Fruit fly (Drosophila melanogaster) whole organism, embryonic: ENCODE measurements around the gene RpL35.

Experiments
- Aef1 ChIP-seq: fragments of 200-800 bp; sonication (Bioruptor generic); IDR thresholded peaks from 3 replicates; pipeline ENCODE4 v1.3.6; 2022; ENCODE audit warnings: missing biosample characterization, missing genetic modification characterization
- BtbVII ChIP-seq: fragments of 200-800 bp; sonication (Bioruptor generic); optimal IDR thresholded peaks from 3 replicates; lab custom pipeline; 2017; ENCODE audit warnings: missing biosample characterization, mild to moderate bottlenecking, missing genetic modification characterization
- Bteb2 ChIP-seq: fragments of 200-800 bp; sonication (Bioruptor generic); optimal IDR thresholded peaks from 2 replicates; lab custom pipeline; 2016; ENCODE audit warnings: missing biosample characterization, missing genetic modification characterization
- CG11093 ChIP-seq: fragments of 200-800 bp; sonication (Bioruptor generic); IDR thresholded peaks from 3 replicates; pipeline ENCODE4 v1.3.6; 2022; ENCODE audit warnings: missing biosample characterization, missing genetic modification characterization
- CG11504 ChIP-seq: fragments of 200-800 bp; sonication (Bioruptor generic); optimal IDR thresholded peaks from 3 replicates; lab custom pipeline; 2019; ENCODE audit warnings: missing biosample characterization, mild to moderate bottlenecking, missing genetic modification characterization, moderate library complexity
- CG11560 ChIP-seq: fragments of 200-800 bp; sonication (Bioruptor generic); IDR thresholded peaks from 3 replicates; pipeline ENCODE4 v1.3.6; 2022; ENCODE audit warnings: missing biosample characterization, missing genetic modification characterization
- CG14441 ChIP-seq: fragments of 200-800 bp; sonication (Bioruptor generic); IDR thresholded peaks from 2 replicates; pipeline ENCODE4 v1.3.6; 2022; ENCODE audit warnings: missing biosample characterization, missing genetic modification characterization
- CG17359 ChIP-seq: fragments of 200-800 bp; sonication (Bioruptor generic); optimal IDR thresholded peaks from 3 replicates; lab custom pipeline; 2018; ENCODE audit warnings: missing biosample characterization, mild to moderate bottlenecking, missing genetic modification characterization, moderate library complexity
- CG17568 ChIP-seq: fragments of 200-800 bp; sonication (Bioruptor generic); optimal IDR thresholded peaks from 2 replicates; lab custom pipeline; 2018; ENCODE audit warnings: missing biosample characterization, mild to moderate bottlenecking, missing genetic modification characterization, moderate library complexity
- CG2678 ChIP-seq: fragments of 200-800 bp; sonication (Bioruptor generic); optimal IDR thresholded peaks from 3 replicates; lab custom pipeline; 2019; ENCODE audit warnings: missing biosample characterization, mild to moderate bottlenecking, missing genetic modification characterization, moderate library complexity
- CG31224 ChIP-seq: fragments of 200-800 bp; sonication (Bioruptor generic); IDR thresholded peaks from 2 replicates; pipeline ENCODE4 v1.3.6; 2022; ENCODE audit warnings: missing biosample characterization, missing genetic modification characterization
- CG42726 ChIP-seq: fragments of 200-800 bp; sonication (Bioruptor generic); IDR thresholded peaks from 2 replicates; pipeline ENCODE4 v1.3.6; 2022; ENCODE audit warnings: missing biosample characterization, missing genetic modification characterization; ENCODE audit not compliant: partially characterized antibody
- CG8359 ChIP-seq: fragments of 200-800 bp; sonication (Bioruptor generic); optimal IDR thresholded peaks from 2 replicates; lab custom pipeline; 2017; ENCODE audit warnings: missing biosample characterization, mild to moderate bottlenecking, missing genetic modification characterization, borderline replicate concordance
- CG9876 ChIP-seq: fragments of 200-800 bp; sonication (Bioruptor generic); optimal IDR thresholded peaks from 2 replicates; lab custom pipeline; 2016; ENCODE audit warnings: missing biosample characterization, missing genetic modification characterization
- D19B ChIP-seq: fragments of 200-800 bp; sonication (Bioruptor generic); optimal IDR thresholded peaks from 2 replicates; lab custom pipeline; 2017; ENCODE audit warnings: missing biosample characterization, mild to moderate bottlenecking, missing genetic modification characterization
- Dref ChIP-seq: fragments of 200-800 bp; sonication (Bioruptor generic); IDR thresholded peaks from 2 replicates; pipeline ENCODE4 v1.3.6; 2022; ENCODE audit warnings: missing biosample characterization, missing genetic modification characterization
- Drgx ChIP-seq: fragments of 200-800 bp; sonication (Bioruptor generic); IDR thresholded peaks from 2 replicates; pipeline ENCODE4 v1.3.6; 2022; ENCODE audit warnings: missing biosample characterization, missing genetic modification characterization
- Lim3 ChIP-seq: fragments of 200-800 bp; sonication (Bioruptor generic); IDR thresholded peaks from 2 replicates; pipeline ENCODE4 v1.3.6; 2022; ENCODE audit warnings: missing biosample characterization, missing genetic modification characterization
- Max ChIP-seq: fragments of 200-800 bp; sonication (Bioruptor generic); optimal IDR thresholded peaks from 2 replicates; lab custom pipeline; 2016; ENCODE audit warnings: missing biosample characterization, mild to moderate bottlenecking, missing genetic modification characterization
- Med ChIP-seq: fragments of 200-800 bp; sonication (Bioruptor generic); peaks from one replicate; lab custom pipeline; 2016; ENCODE audit warnings: missing biosample characterization, missing genetic modification characterization, mild to moderate bottlenecking, inconsistent platforms, moderate library complexity
- Nf-YC ChIP-seq: fragments of 200-800 bp; optimal IDR thresholded peaks from 3 replicates; lab custom pipeline; 2019; ENCODE audit warnings: missing biosample characterization, mild to moderate bottlenecking, missing genetic modification characterization, moderate library complexity
- Rfx ChIP-seq: fragments of 200-800 bp; sonication (Bioruptor generic); IDR thresholded peaks from 2 replicates; pipeline ENCODE4 v1.3.6; 2022; ENCODE audit warnings: missing biosample characterization, missing genetic modification characterization
- Scr ChIP-seq: fragments of 200-800 bp; sonication (Bioruptor generic); IDR thresholded peaks from 2 replicates; pipeline ENCODE4 v1.3.6; 2022; ENCODE audit warnings: missing biosample characterization, missing genetic modification characterization; ENCODE audit not compliant: partially characterized antibody
- Trl ChIP-seq, 3 experiments: fragments of >200 bp in 2 of 3; fragments of 200-800 bp in 1 of 3; sonication (Bioruptor generic) in 1 of 3; optimal IDR thresholded peaks; 2 replicates in 1 of 3; 3 replicates in 2 of 3; lab custom pipeline; 2016 to 2017; ENCODE audit warnings: missing biosample characterization in 1 of 3, missing genetic modification characterization in 1 of 3
- ato ChIP-seq: fragments of 200-800 bp; sonication (Bioruptor generic); IDR thresholded peaks from 2 replicates; pipeline ENCODE4 v1.3.6; 2022; ENCODE audit warnings: missing biosample characterization, missing genetic modification characterization; ENCODE audit not compliant: partially characterized antibody
- bowl ChIP-seq: fragments of 200-800 bp; sonication (Bioruptor generic); IDR thresholded peaks from 2 replicates; pipeline ENCODE4 v1.3.6; 2022; ENCODE audit warnings: missing biosample characterization, missing genetic modification characterization
- btn ChIP-seq: fragments of 200-800 bp; sonication (Bioruptor generic); optimal IDR thresholded peaks from 2 replicates; lab custom pipeline; 2016; ENCODE audit warnings: missing biosample characterization, missing genetic modification characterization
- crp ChIP-seq, 2 experiments: fragments of 200-800 bp; sonication (Bioruptor generic); optimal IDR thresholded peaks; 2 replicates in 1 of 2; 3 replicates in 1 of 2; lab custom pipeline; 2017; ENCODE audit warnings: missing biosample characterization in 2 of 2, missing genetic modification characterization in 2 of 2, mild to moderate bottlenecking in 1 of 2, moderate library complexity in 1 of 2
- dysf ChIP-seq: fragments of 200-800 bp; sonication (Bioruptor generic); IDR thresholded peaks from 3 replicates; pipeline ENCODE4 v1.3.6; 2022; ENCODE audit warnings: missing biosample characterization, missing genetic modification characterization
- emc ChIP-seq: fragments of 200-800 bp; sonication (Bioruptor generic); optimal IDR thresholded peaks from 2 replicates; lab custom pipeline; 2016; ENCODE audit warnings: missing biosample characterization, missing genetic modification characterization
- hb ChIP-seq: fragments of 200-800 bp; sonication (Bioruptor generic); IDR thresholded peaks from 3 replicates; pipeline ENCODE4 v1.3.6; 2022; ENCODE audit warnings: missing biosample characterization, missing genetic modification characterization; ENCODE audit not compliant: partially characterized antibody
- kni ChIP-seq: fragments of 200-800 bp; sonication (Bioruptor generic); optimal IDR thresholded peaks from 3 replicates; lab custom pipeline; 2017; ENCODE audit warnings: mild to moderate bottlenecking, missing biosample characterization, missing genetic modification reagents, missing genetic modification characterization
- mld ChIP-seq: fragments of 200-800 bp; sonication (Bioruptor generic); IDR thresholded peaks from 3 replicates; pipeline ENCODE4 v1.3.6; 2022; ENCODE audit warnings: missing biosample characterization, missing genetic modification characterization; ENCODE audit not compliant: partially characterized antibody
- nau ChIP-seq: fragments of 200-800 bp; sonication (Bioruptor generic); optimal IDR thresholded peaks from 3 replicates; lab custom pipeline; 2017; ENCODE audit warnings: missing biosample characterization, mild to moderate bottlenecking, missing genetic modification characterization, missing genetic modification reagents
- nerfin-2 ChIP-seq: fragments of 200-800 bp; sonication (Bioruptor generic); IDR thresholded peaks from 2 replicates; pipeline ENCODE4 v1.3.6; 2022; ENCODE audit warnings: missing biosample characterization, missing genetic modification characterization; ENCODE audit not compliant: partially characterized antibody
- pb ChIP-seq: fragments of 200-800 bp; sonication (Bioruptor generic); optimal IDR thresholded peaks from 3 replicates; lab custom pipeline; 2016; ENCODE audit warnings: missing biosample characterization, missing genetic modification characterization
- prd ChIP-seq, 3 experiments: fragments of >200 bp in 2 of 3; fragments of 200-800 bp in 1 of 3; sonication (Bioruptor generic) in 1 of 3; optimal IDR thresholded peaks in 2 of 3; IDR thresholded peaks in 1 of 3; 2 replicates in 2 of 3; 3 replicates in 1 of 3; pipeline versions ENCODE4 v1.3.6 to Lab custom; 2017 to 2022; ENCODE audit warnings: missing biosample characterization in 1 of 3, missing genetic modification characterization in 1 of 3
- ranshi ChIP-seq: fragments of 200-800 bp; sonication (Bioruptor generic); IDR thresholded peaks from 2 replicates; pipeline ENCODE4 v1.3.6; 2022; ENCODE audit warnings: missing biosample characterization, missing genetic modification characterization
- row ChIP-seq: fragments of 200-800 bp; sonication (Bioruptor generic); IDR thresholded peaks from 3 replicates; pipeline ENCODE4 v1.3.6; 2022; ENCODE audit warnings: missing biosample characterization, missing genetic modification characterization
- sc ChIP-seq, 3 experiments: fragments of >200 bp in 2 of 3; fragments of 200-800 bp in 1 of 3; sonication (Bioruptor generic) in 1 of 3; optimal IDR thresholded peaks; 2 replicates in 2 of 3; 3 replicates in 1 of 3; lab custom pipeline; 2017; ENCODE audit warnings: mild to moderate bottlenecking in 1 of 3, missing biosample characterization in 1 of 3, missing genetic modification characterization in 1 of 3, missing genetic modification reagents in 1 of 3
- sens ChIP-seq: fragments of 200-800 bp; sonication (Bioruptor generic); peaks from one replicate; lab custom pipeline; 2016; ENCODE audit warnings: missing biosample characterization, missing genetic modification characterization
- sima ChIP-seq: fragments of 200-800 bp; sonication (Bioruptor generic); optimal IDR thresholded peaks from 2 replicates; lab custom pipeline; 2016; ENCODE audit warnings: missing biosample characterization, missing genetic modification characterization
- stc ChIP-seq: fragments of 200-800 bp; sonication (Bioruptor generic); IDR thresholded peaks from 2 replicates; pipeline ENCODE4 v1.3.6; 2022; ENCODE audit warnings: missing biosample characterization, missing genetic modification characterization
- zen2 ChIP-seq: fragments of 200-800 bp; sonication (Bioruptor generic); IDR thresholded peaks from 3 replicates; pipeline ENCODE4 v1.3.6; 2022; ENCODE audit warnings: missing biosample characterization, missing genetic modification characterization; ENCODE audit not compliant: partially characterized antibody

RpL35 gene

DNA sequence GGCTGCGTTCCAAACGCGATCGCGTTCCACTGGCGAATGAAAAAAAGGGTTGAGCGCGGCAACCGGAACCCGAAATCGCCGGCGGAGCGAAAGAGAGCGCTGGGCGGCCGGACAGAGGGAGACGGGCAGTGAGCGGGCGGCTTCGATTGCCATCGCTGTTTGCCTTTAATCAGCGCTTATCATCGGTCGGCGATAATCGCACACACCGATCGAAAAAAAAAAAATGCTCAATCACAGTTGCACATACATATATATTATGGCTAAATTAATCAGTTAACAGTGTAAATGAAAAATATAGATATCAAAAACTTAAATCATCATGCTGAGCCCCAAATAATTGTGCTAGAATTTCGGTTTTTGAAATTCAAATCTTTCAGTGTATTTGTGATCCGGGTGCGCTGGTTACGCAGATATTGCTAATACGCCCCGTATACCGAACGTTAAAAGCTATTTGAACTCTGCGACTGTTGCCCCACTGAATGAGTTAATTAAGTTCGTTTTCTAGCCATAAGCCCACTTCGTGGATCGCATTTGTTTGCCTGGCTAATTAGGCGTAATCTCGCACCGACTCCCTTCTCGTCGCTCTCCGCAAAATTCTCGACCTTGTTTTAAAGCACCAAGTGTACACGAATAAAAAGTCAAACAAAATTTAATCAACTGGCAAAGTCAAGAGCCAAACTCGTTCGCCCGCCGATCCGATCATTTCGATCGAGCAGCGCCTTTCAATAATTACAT, 45.7 kb downstream of the RpL35 start, which contains the start of gene CG33080 (continued):
- TF ChIP-seq emc (GFP tag; lab: Kevin White, UChicago) (no peak), CG8359 (GFP tag; lab: Kevin White, UChicago) (no peak), ranshi (GFP tag; lab: Robert Waterston, UW) (0 out of 2 replicates have a peak, but pooled peaks have one; percentile 24), Rfx (peak; percentile 64), Drgx (GFP tag; lab: Robert Waterston, UW) (no peak), Trl (optimal IDR thresholded peaks at IDR 0.05; lab: Kevin White, UChicago) (no peak), Trl (GFP tag; optimal IDR thresholded peaks at IDR 0.05; lab: Kevin White, UChicago) (no peak), sc (optimal IDR thresholded peaks at IDR 0.05; lab: Kevin White, UChicago) (no peak), sc (GFP tag; optimal IDR thresholded peaks at IDR 0.05; lab: Kevin White, UChicago) (no peak), prd (optimal IDR thresholded peaks at IDR 0.05; lab: Kevin White, UChicago) (no peak), prd (GFP tag; IDR thresholded peaks at IDR 0.05; lab: Robert Waterston, UW) (peak; percentile 28; the same call in 1 of the 3 replicates), Nf-YC (tag; lab: Kevin White, UChicago) (no peak), D19B (GFP tag; lab: Kevin White, UChicago) (no peak), row (GFP tag; lab: Robert Waterston, UW) (peak; percentile 51; the same call in 2 of the 3 replicates), Scr (GFP tag; lab: Robert Waterston, UW) (no peak), pb (GFP tag; lab: Kevin White, UChicago) (no peak), dysf (GFP tag; lab: Robert Waterston, UW) (peak; percentile 46; the same call in 2 of the 3 replicates), sens (GFP tag; lab: Kevin White, UChicago) (no peak), ato (GFP tag; lab: Robert Waterston, UW) (no peak), Max (GFP tag; lab: Kevin White, UChicago) (no peak), CG17359 (tag; lab: Kevin White, UChicago) (peak; percentile 24), kni (GFP tag; lab: Kevin White, UChicago) (no peak), CG2678 (peak; percentile 12), CG31224 (no peak), CG11504 (tag; lab: Kevin White, UChicago) (peak; percentile 3), crp (GFP tag; optimal IDR thresholded peaks at IDR 0.05; lab: Kevin White, UChicago) (no peak), CG11560 (tag; lab: Robert Waterston, UW) (no peak), mld (no peak), Lim3 (GFP tag; lab: Robert Waterston, UW) (no peak), zen2 (GFP tag; lab: Robert Waterston, UW) (no peak), Aef1 (peak; percentile 34; the same call in 1 of the 3 replicates), bowl (no peak), stc (GFP tag; lab: Robert Waterston, UW) (no peak), btn (GFP tag; lab: Kevin White, UChicago) (no peak), hb (GFP tag; lab: Robert Waterston, UW) (no peak), Med (GFP tag; lab: Kevin White, UChicago) (peak; percentile 71), Bteb2 (GFP tag; lab: Kevin White, UChicago) (no peak), CG17568 (GFP tag; lab: Kevin White, UChicago) (no peak), CG14441 (0 out of 2 replicates have a peak, but pooled peaks have one; percentile 14), nau (GFP tag; lab: Kevin White, UChicago) (no peak), sima (GFP tag; lab: Kevin White, UChicago) (no peak), nerfin-2 (no peak), CG11093 (no peak), CG9876 (GFP tag; lab: Kevin White, UChicago) (no peak), Dref (no peak), BtbVII (no peak), CG42726 (GFP tag; lab: Robert Waterston, UW) (no peak)
